Worm (Caenorhabditis elegans): ENCODE results near the gene ZK662.5.
A peak's percentile ranks its signal among the peaks of the same experiment; 100 is the strongest.

The ZK662.5 gene

ce11 chrX:15707366-15707892 lies 14.0 kb upstream of the ZK662.5 start (continued):
- TF ChIP-seq sdz-12 (GFP tag; optimal IDR thresholded peaks at IDR 0.05) (no peak), madf-5 (GFP tag; IDR thresholded peaks at IDR 0.05) (no peak), snpc-4 (tag; optimal IDR thresholded peaks at IDR 0.05) (no peak), Y105C5A.15 (GFP tag; IDR thresholded peaks at IDR 0.05) (no peak), tag-97 (GFP tag; IDR thresholded peaks at IDR 0.05) (no peak), dmd-9 (GFP tag; IDR thresholded peaks at IDR 0.05) (no peak), ceh-32 (tag; optimal IDR thresholded peaks at IDR 0.05; ENCODE audit: poor library complexity) (no peak), ceh-62 (tag; optimal IDR thresholded peaks at IDR 0.05) (no peak), egl-27 (tag; optimal IDR thresholded peaks at IDR 0.05) (no peak), hif-1 (tag; optimal IDR thresholded peaks at IDR 0.05) (peak in 1 of 2 experiments; percentile 77), spr-3 (GFP tag; optimal IDR thresholded peaks at IDR 0.05) (no peak), gei-8 (GFP tag; optimal IDR thresholded peaks at IDR 0.05) (peak; percentile 54), arid-1 (GFP tag; conservative IDR thresholded peaks at IDR 0.05) (peak; percentile 73), spr-1 (tag; optimal IDR thresholded peaks at IDR 0.05) (no peak), saeg-2 (GFP tag; IDR thresholded peaks at IDR 0.05) (0 out of 2 replicates have a peak, but pooled peaks have one; percentile 52), rbr-2 (tag; optimal IDR thresholded peaks at IDR 0.05) (peak; percentile 90), nhr-111 (GFP tag; optimal IDR thresholded peaks at IDR 0.05) (no peak), nhr-76 (tag; optimal IDR thresholded peaks at IDR 0.05) (peak; percentile 36), lin-13 (GFP tag; optimal IDR thresholded peaks at IDR 0.05) (peak; percentile 21), hlh-30 (tag; optimal IDR thresholded peaks at IDR 0.05; ENCODE audit: insufficient read depth) (peak; percentile 94), pqm-1 (tag; optimal IDR thresholded peaks at IDR 0.05) (no peak), ceh-28 (tag; optimal IDR thresholded peaks at IDR 0.05) (peak; percentile 59), nhr-48 (tag; optimal IDR thresholded peaks at IDR 0.05) (peak; percentile 98), nhr-77 (tag; optimal IDR thresholded peaks at IDR 0.05) (peak; percentile 50), ama-1 (optimal IDR thresholded peaks at IDR 0.05) (no peak), aly-2 (tag; optimal IDR thresholded peaks at IDR 0.05) (no peak), fkh-10 (GFP tag; optimal IDR thresholded peaks at IDR 0.05) (peak; percentile 84), zag-1 (tag; optimal IDR thresholded peaks at IDR 0.05) (no peak), unc-39 (tag; optimal IDR thresholded peaks at IDR 0.05) (no peak), T20F7.1 (GFP tag; optimal IDR thresholded peaks at IDR 0.05) (peak; percentile 53), F37D6.2 (tag; optimal IDR thresholded peaks at IDR 0.05) (peak; percentile 46), fos-1 (tag; optimal IDR thresholded peaks at IDR 0.05) (no peak), nhr-10 (tag; optimal IDR thresholded peaks at IDR 0.05) (peak; percentile 75), ztf-11 (tag; optimal IDR thresholded peaks at IDR 0.05) (no peak), dve-1 (tag; optimal IDR thresholded peaks at IDR 0.05; ENCODE audit: insufficient read depth) (peak; percentile 72), nhr-102 (tag; optimal IDR thresholded peaks at IDR 0.05) (peak; percentile 5), egl-43 (GFP tag; IDR thresholded peaks at IDR 0.05) (peak; percentile 88), zfp-3 (GFP tag; conservative IDR thresholded peaks at IDR 0.05) (no peak), zip-11 (GFP tag; IDR thresholded peaks at IDR 0.05) (no peak), madf-9 (GFP tag; conservative IDR thresholded peaks at IDR 0.05) (0 out of 2 replicates have a peak, but pooled peaks have one; percentile 35), pha-4 (GFP tag; IDR thresholded peaks at IDR 0.05) (peak; percentile 83), pha-4 (tag; optimal IDR thresholded peaks at IDR 0.05) (peak; percentile 3), ces-1 (GFP tag; optimal IDR thresholded peaks at IDR 0.05) (peak; percentile 15), ceh-20 (GFP tag; IDR thresholded peaks at IDR 0.05) (peak; percentile 82), hlh-11 (tag; optimal IDR thresholded peaks at IDR 0.05) (peak; percentile 95), ceh-44 (GFP tag; IDR thresholded peaks at IDR 0.05) (no peak), vab-7 (GFP tag; IDR thresholded peaks at IDR 0.05) (peak; percentile 57; the same call in 1 of the 2 replicates), Y75B8A.6 (GFP tag; IDR thresholded peaks at IDR 0.05) (no peak), nhr-237 (tag; optimal IDR thresholded peaks at IDR 0.05) (no peak), aha-1 (tag) (peak; percentile 97), nhr-41 (GFP tag; IDR thresholded peaks at IDR 0.05) (no peak), ctbp-1 (GFP tag; IDR thresholded peaks at IDR 0.05) (peak; percentile 92)
